Worm (Caenorhabditis elegans) whole organism, L1 larva: ENCODE measurements around the gene ZK1010.4.

Experiments used
- alr-1 ChIP-seq: fragments of 200-800 bp; sonication (Bioruptor generic); optimal IDR thresholded peaks from 2 replicates; lab custom pipeline; 2018; ENCODE audit warnings: borderline replicate concordance, mild to moderate bottlenecking, missing genetic modification characterization, missing compliant biosample characterization
- ceh-63 ChIP-seq: fragments of 200-800 bp; sonication (Bioruptor generic); optimal IDR thresholded peaks from 2 replicates; lab custom pipeline; 2018; ENCODE audit warnings: mild to moderate bottlenecking, missing genetic modification characterization, missing compliant biosample characterization
- ces-1 ChIP-seq: fragments of 150-350 bp; optimal IDR thresholded peaks from 2 replicates; lab custom pipeline; 2014; ENCODE audit warnings: missing biosample characterization, missing genetic modification reagents, missing genetic modification characterization
- dpl-1 ChIP-seq, 3 experiments: fragments of 150-350 bp in 2 of 3; sonication (generic microtip) in 1 of 3; optimal IDR thresholded peaks; 2 replicates each; lab custom pipeline; 2014 to 2017; ENCODE audit warnings: missing biosample characterization in 3 of 3, missing genetic modification characterization in 3 of 3, missing genetic modification reagents in 3 of 3
- fkh-8 ChIP-seq: sonication (generic microtip); optimal IDR thresholded peaks from 2 replicates; lab custom pipeline; 2016; ENCODE audit warnings: mild to moderate bottlenecking, missing genetic modification characterization, missing compliant biosample characterization
- lsy-2 ChIP-seq, 2 experiments: fragments of 150-350 bp; optimal IDR thresholded peaks; 2 replicates each; lab custom pipeline; 2014; ENCODE audit warnings: missing biosample characterization in 2 of 2, missing genetic modification characterization in 2 of 2
- rnt-1 ChIP-seq: sonication (generic microtip); optimal IDR thresholded peaks from 2 replicates; lab custom pipeline; 2016; ENCODE audit warnings: mild to moderate bottlenecking, missing genetic modification characterization, moderate library complexity, missing compliant biosample characterization
- vab-15 ChIP-seq: sonication (generic microtip); optimal IDR thresholded peaks from 2 replicates; lab custom pipeline; 2017; ENCODE audit warnings: missing genotype, mild to moderate bottlenecking, missing genetic modification characterization, missing compliant biosample characterization

ce11 chrIII:12931108-12931507, 49.8 kb upstream of the ZK1010.4 start:
- TF ChIP-seq lsy-2 (tag; optimal IDR thresholded peaks at IDR 0.05; lab: Kevin White, UChicago) (no peak), alr-1 (tag; lab: Kevin White, UChicago) (no peak), ceh-63 (GFP tag; lab: Kevin White, UChicago) (no peak), vab-15 (no peak), ces-1 (GFP tag; lab: Kevin White, UChicago) (no peak), fkh-8 (tag; lab: Kevin White, UChicago) (no peak), dpl-1 (GFP tag; optimal IDR thresholded peaks at IDR 0.05; lab: Kevin White, UChicago) (no peak), rnt-1 (no peak)
